Worm (Caenorhabditis elegans): ENCODE results near the gene Y51A2D.8.

DNA sequence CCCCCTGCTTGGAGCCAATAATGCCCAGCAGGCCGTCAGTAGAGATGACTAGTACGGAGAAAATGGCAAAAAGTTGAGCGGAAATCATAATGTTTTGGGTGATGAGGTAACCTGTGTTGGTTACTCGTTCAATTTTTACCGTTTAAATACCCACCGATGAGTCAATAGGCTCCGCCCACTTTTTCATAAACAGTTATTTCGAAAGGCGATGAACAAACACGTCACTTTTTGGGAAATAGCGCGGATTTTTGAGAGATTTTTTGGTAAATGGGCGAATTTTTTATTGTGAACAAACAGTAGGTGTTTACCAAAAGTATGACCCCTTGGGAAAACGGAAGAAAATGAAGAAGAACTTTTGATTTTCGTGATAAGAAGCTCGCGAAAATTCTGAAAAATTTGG, 6.5 kb upstream of the Y51A2D.8 start, which contains the start of gene ttr-26:
- no peak for TF ChIP-seq lin-13 (GFP tag; optimal IDR thresholded peaks at IDR 0.05)
- TF ChIP-seq R02D3.7 (tag; optimal IDR thresholded peaks at IDR 0.05): no peak
